Worm (Caenorhabditis elegans): ENCODE measurements around the gene aexr-2.

aexr-2 gene

ce11 chrX:6662267-6662666 lies 30.9 kb upstream of the aexr-2 start:
- peak; percentile 17 for TF ChIP-seq hlh-11 (tag; optimal IDR thresholded peaks at IDR 0.05)
- TF ChIP-seq lin-1 (GFP tag; IDR thresholded peaks at IDR 0.05) = peak; percentile 42; the same call in 1 of the 2 replicates
- TF ChIP-seq pha-4 (GFP tag; IDR thresholded peaks at IDR 0.05) = no peak
- TF ChIP-seq pha-4 (tag; optimal IDR thresholded peaks at IDR 0.05) = no peak
- no peak for TF ChIP-seq spr-3 (GFP tag; optimal IDR thresholded peaks at IDR 0.05)
- TF ChIP-seq mxl-3 (GFP tag; optimal IDR thresholded peaks at IDR 0.05) = no peak
- TF ChIP-seq ctbp-1 (GFP tag; IDR thresholded peaks at IDR 0.05) = no peak
- peak; percentile 60 for TF ChIP-seq aha-1 (tag)
- TF ChIP-seq unc-39 (tag; optimal IDR thresholded peaks at IDR 0.05) = no peak
- no peak for TF ChIP-seq ceh-32 (tag; optimal IDR thresholded peaks at IDR 0.05; ENCODE audit: poor library complexity)
- TF ChIP-seq daf-16 (GFP tag; optimal IDR thresholded peaks at IDR 0.05) = no peak
- TF ChIP-seq daf-16 (tag; optimal IDR thresholded peaks at IDR 0.05) = peak; percentile 34
- no peak for TF ChIP-seq unc-62 (GFP tag; optimal IDR thresholded peaks at IDR 0.05 in 1 of 2)
- no peak for TF ChIP-seq unc-62 (tag; optimal IDR thresholded peaks at IDR 0.05)
- TF ChIP-seq dmd-6 (GFP tag; IDR thresholded peaks at IDR 0.05) = peak; percentile 42; the same call in 1 of the 2 replicates

ce11 chrX:6656770-6657169 lies 25.4 kb upstream of the aexr-2 start:
- TF ChIP-seq mdl-1 (tag; optimal IDR thresholded peaks at IDR 0.05) (no peak), dmd-6 (GFP tag; IDR thresholded peaks at IDR 0.05) (peak; percentile 32), unc-62 (GFP tag; optimal IDR thresholded peaks at IDR 0.05 in 1 of 2) (peak in 1 of 2 experiments; percentile 44), unc-62 (tag; optimal IDR thresholded peaks at IDR 0.05) (no peak), pqm-1 (tag; optimal IDR thresholded peaks at IDR 0.05) (peak; percentile 55), nhr-28 (tag; optimal IDR thresholded peaks at IDR 0.05) (peak; percentile 4), daf-16 (GFP tag; optimal IDR thresholded peaks at IDR 0.05) (no peak), daf-16 (tag; optimal IDR thresholded peaks at IDR 0.05) (peak; percentile 40), nhr-111 (GFP tag; optimal IDR thresholded peaks at IDR 0.05) (no peak)

DNA sequence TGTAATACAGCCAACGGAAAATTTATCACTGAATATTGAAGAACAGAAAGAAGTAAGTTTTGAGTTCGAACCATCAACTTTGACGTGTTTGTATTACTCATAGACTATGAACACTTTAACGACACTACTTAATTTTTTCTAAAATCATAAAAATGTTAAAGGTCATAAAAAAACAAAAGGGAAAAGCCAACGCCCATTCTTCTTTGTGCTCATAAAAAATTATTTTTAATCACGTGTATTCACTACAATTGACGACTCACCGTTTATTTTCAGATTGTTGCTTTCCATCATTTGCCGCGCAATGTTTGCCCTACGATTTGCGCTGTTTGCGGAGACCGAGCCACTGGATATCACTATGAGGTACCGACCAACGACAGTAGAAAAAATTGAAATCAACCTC lies 24.9 kb upstream of the aexr-2 start:
- TF ChIP-seq dmd-8 (GFP tag; IDR thresholded peaks at IDR 0.05) (no peak), Y48G9A.11 (GFP tag; IDR thresholded peaks at IDR 0.05) (no peak), mep-1 (tag; optimal IDR thresholded peaks at IDR 0.05) (no peak), nhr-28 (tag; optimal IDR thresholded peaks at IDR 0.05) (peak; percentile 26), dve-1 (tag; optimal IDR thresholded peaks at IDR 0.05; ENCODE audit: insufficient read depth) (peak; percentile 0), aha-1 (tag) (peak; percentile 33), pha-4 (GFP tag; IDR thresholded peaks at IDR 0.05) (no peak), pha-4 (tag; optimal IDR thresholded peaks at IDR 0.05) (peak; percentile 17), php-3 (GFP tag; IDR thresholded peaks at IDR 0.05) (peak; percentile 82)

DNA sequence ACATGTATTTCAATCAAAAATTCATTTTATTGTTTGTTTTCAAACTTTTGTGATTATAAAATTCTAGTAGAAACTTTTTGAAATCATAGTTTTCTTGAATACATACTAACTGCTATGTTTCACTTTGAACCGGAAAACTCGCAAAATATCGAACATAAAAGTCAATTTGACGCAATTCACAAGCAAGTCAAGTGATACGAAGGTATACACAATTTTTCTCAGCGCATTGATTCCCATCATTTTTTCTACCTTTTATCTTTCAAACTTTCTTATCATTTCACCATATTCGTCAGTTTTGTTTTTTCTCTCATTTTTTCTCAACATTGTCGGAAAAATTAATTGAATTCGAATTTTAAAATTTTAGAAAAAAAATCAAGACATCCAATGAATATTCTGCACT lies 23.8 kb upstream of the aexr-2 start, which contains the start of gene nhr-173:
Gene nhr-173 (plus strand): TSS at position 366 of the 400 bp plus-strand sequence.
- TF ChIP-seq spr-3 (GFP tag; optimal IDR thresholded peaks at IDR 0.05) (no peak), hlh-11 (tag; optimal IDR thresholded peaks at IDR 0.05) (peak; percentile 29), mdt-29 (GFP tag; IDR thresholded peaks at IDR 0.05) (no peak), dve-1 (tag; optimal IDR thresholded peaks at IDR 0.05; ENCODE audit: insufficient read depth) (peak; percentile 10), spr-1 (tag; optimal IDR thresholded peaks at IDR 0.05) (no peak), mes-2 (tag; optimal IDR thresholded peaks at IDR 0.05; ENCODE audit: poor library complexity, severe bottlenecking) (no peak), ctbp-1 (GFP tag; IDR thresholded peaks at IDR 0.05) (no peak), hlh-30 (tag; optimal IDR thresholded peaks at IDR 0.05; ENCODE audit: insufficient read depth) (peak; percentile 27), daf-19 (GFP tag; conservative IDR thresholded peaks at IDR 0.05) (no peak), T20F7.1 (GFP tag; optimal IDR thresholded peaks at IDR 0.05) (no peak), F26F4.8 (GFP tag; conservative IDR thresholded peaks at IDR 0.05) (no peak), dmd-6 (GFP tag; IDR thresholded peaks at IDR 0.05) (peak; percentile 62), mep-1 (tag; optimal IDR thresholded peaks at IDR 0.05) (no peak), nhr-28 (tag; optimal IDR thresholded peaks at IDR 0.05) (peak; percentile 63), daf-16 (GFP tag; optimal IDR thresholded peaks at IDR 0.05) (no peak), daf-16 (tag; optimal IDR thresholded peaks at IDR 0.05) (peak; percentile 60)

DNA sequence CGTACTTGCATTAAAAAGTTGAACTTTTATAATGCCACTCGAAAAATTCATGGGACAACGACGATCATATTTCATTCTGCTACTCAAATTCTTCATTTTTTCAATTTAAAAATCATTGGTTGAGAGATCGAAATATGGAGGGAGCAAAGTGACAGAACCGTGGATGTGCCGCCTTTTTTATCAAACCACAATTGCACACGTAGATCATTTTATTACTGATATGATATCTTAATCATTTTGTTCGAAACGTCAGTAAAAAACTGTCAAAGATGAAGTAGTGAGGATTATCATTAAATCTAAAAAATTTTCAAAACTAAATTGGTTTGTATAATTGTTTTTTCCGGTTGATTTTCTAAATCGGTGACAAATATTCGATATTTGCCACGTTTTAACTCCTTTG lies 22.8 kb upstream of the aexr-2 start:
- TF ChIP-seq ama-1 (optimal IDR thresholded peaks at IDR 0.05) = no peak
- no peak for TF ChIP-seq mdt-29 (GFP tag; IDR thresholded peaks at IDR 0.05)
- no peak for TF ChIP-seq cey-2 (tag; optimal IDR thresholded peaks at IDR 0.05; ENCODE audit: borderline replicate concordance, insufficient read depth)
- no peak for TF ChIP-seq aha-1 (tag)
- peak; percentile 32 for TF ChIP-seq hlh-11 (tag; optimal IDR thresholded peaks at IDR 0.05)
- TF ChIP-seq unc-62 (GFP tag; optimal IDR thresholded peaks at IDR 0.05 in 1 of 2) = peak in 1 of 2 experiments; percentile 34
- no peak for TF ChIP-seq unc-62 (tag; optimal IDR thresholded peaks at IDR 0.05)
- no peak for TF ChIP-seq nhr-77 (tag; optimal IDR thresholded peaks at IDR 0.05)
- no peak for TF ChIP-seq T20F7.1 (GFP tag; optimal IDR thresholded peaks at IDR 0.05)
- 0 out of 2 replicates have a peak, but pooled peaks have one; percentile 38 for TF ChIP-seq tra-1 (GFP tag; IDR thresholded peaks at IDR 0.05)
- no peak for TF ChIP-seq ceh-32 (tag; optimal IDR thresholded peaks at IDR 0.05; ENCODE audit: poor library complexity)
- no peak for TF ChIP-seq F10B5.3 (tag; optimal IDR thresholded peaks at IDR 0.05)
- TF ChIP-seq zip-11 (GFP tag; IDR thresholded peaks at IDR 0.05) = no peak
- TF ChIP-seq pqm-1 (tag; optimal IDR thresholded peaks at IDR 0.05) = peak; percentile 53
- no peak for TF ChIP-seq F49E8.2 (tag; optimal IDR thresholded peaks at IDR 0.05; ENCODE audit: borderline replicate concordance)
- TF ChIP-seq tag-97 (GFP tag; IDR thresholded peaks at IDR 0.05) = no peak
- no peak for TF ChIP-seq sdz-12 (GFP tag; optimal IDR thresholded peaks at IDR 0.05)
- no peak for TF ChIP-seq ZK337.2 (GFP tag; IDR thresholded peaks at IDR 0.05)
